Fruit fly (Drosophila melanogaster) whole organism, embryonic: ENCODE data around the gene CG12194.

Source experiments
- Blimp-1 ChIP-seq: fragments of 200-800 bp; sonication (Bioruptor generic); optimal IDR thresholded peaks from 3 replicates; lab custom pipeline; 2018; ENCODE audit warnings: missing biosample characterization, missing genetic modification characterization, mild to moderate bottlenecking, moderate library complexity, missing genetic modification reagents
- CG8765 ChIP-seq: fragments of 200-800 bp; sonication (Bioruptor generic); IDR thresholded peaks from 2 replicates; pipeline ENCODE4 v1.3.6; 2022; ENCODE audit warnings: missing biosample characterization, missing genetic modification characterization
- Doc2 ChIP-seq: fragments of 200-800 bp; sonication (Bioruptor generic); IDR thresholded peaks from 2 replicates; pipeline ENCODE4 v1.3.6; 2022; ENCODE audit warnings: missing biosample characterization, missing genetic modification characterization
- Ets65A ChIP-seq: fragments of 200-800 bp; sonication (Bioruptor generic); peaks from one replicate; lab custom pipeline; 2016; ENCODE audit warnings: missing biosample characterization, missing genetic modification characterization
- Med ChIP-seq: fragments of 200-800 bp; sonication (Bioruptor generic); peaks from one replicate; lab custom pipeline; 2016; ENCODE audit warnings: missing biosample characterization, missing genetic modification characterization, mild to moderate bottlenecking, inconsistent platforms, moderate library complexity
- NK7.1 ChIP-seq: fragments of 200-800 bp; sonication (Bioruptor generic); optimal IDR thresholded peaks from 3 replicates; lab custom pipeline; 2016; ENCODE audit warnings: missing biosample characterization, missing genetic modification characterization
- ash1 ChIP-seq: fragments of 200-800 bp; sonication (Bioruptor generic); optimal IDR thresholded peaks from 2 replicates; lab custom pipeline; 2018; ENCODE audit warnings: missing biosample characterization, mild to moderate bottlenecking, missing genetic modification characterization
- grau ChIP-seq: fragments of 200-800 bp; optimal IDR thresholded peaks from 3 replicates; lab custom pipeline; 2019; ENCODE audit warnings: missing biosample characterization, mild to moderate bottlenecking, missing genetic modification characterization, moderate library complexity
- inv ChIP-seq: fragments of 200-800 bp; sonication (Bioruptor generic); IDR thresholded peaks from 2 replicates; pipeline ENCODE4 v1.3.6; 2022; ENCODE audit warnings: missing biosample characterization, missing genetic modification characterization; ENCODE audit not compliant: partially characterized antibody
- sens ChIP-seq: fragments of 200-800 bp; sonication (Bioruptor generic); peaks from one replicate; lab custom pipeline; 2016; ENCODE audit warnings: missing biosample characterization, missing genetic modification characterization
- tll ChIP-seq, 2 experiments: fragments of 200-800 bp in 1 of 2; fragments of >200 bp in 1 of 2; sonication (Bioruptor generic) in 1 of 2; optimal IDR thresholded peaks; 2 replicates each; lab custom pipeline; 2017 to 2019; ENCODE audit warnings: missing biosample characterization in 2 of 2, missing genetic modification characterization in 2 of 2, mild to moderate bottlenecking in 1 of 2, moderate library complexity in 1 of 2
- twi ChIP-seq: fragments of 200-800 bp; optimal IDR thresholded peaks from 2 replicates; lab custom pipeline; 2019; ENCODE audit warnings: missing biosample characterization, mild to moderate bottlenecking, missing genetic modification characterization, moderate library complexity
- zen ChIP-seq: fragments of 200-800 bp; sonication (Bioruptor generic); optimal IDR thresholded peaks from 3 replicates; lab custom pipeline; 2018; ENCODE audit warnings: missing biosample characterization, mild to moderate bottlenecking, missing genetic modification characterization, moderate library complexity

The CG12194 gene

dm6 chr2L:4888541-4888940, 50.4 kb downstream of the CG12194 start:
- TF ChIP-seq CG8765 (GFP tag; lab: Robert Waterston, UW) (no peak), grau (tag; lab: Kevin White, UChicago) (peak; percentile 52), Med (GFP tag; lab: Kevin White, UChicago) (peak; percentile 56), Blimp-1 (no peak), sens (peak; percentile 20), ash1 (GFP tag; lab: Kevin White, UChicago) (no peak), inv (GFP tag; lab: Robert Waterston, UW) (no peak)
- TF ChIP-seq, all 482 proteins: peak for 3

DNA sequence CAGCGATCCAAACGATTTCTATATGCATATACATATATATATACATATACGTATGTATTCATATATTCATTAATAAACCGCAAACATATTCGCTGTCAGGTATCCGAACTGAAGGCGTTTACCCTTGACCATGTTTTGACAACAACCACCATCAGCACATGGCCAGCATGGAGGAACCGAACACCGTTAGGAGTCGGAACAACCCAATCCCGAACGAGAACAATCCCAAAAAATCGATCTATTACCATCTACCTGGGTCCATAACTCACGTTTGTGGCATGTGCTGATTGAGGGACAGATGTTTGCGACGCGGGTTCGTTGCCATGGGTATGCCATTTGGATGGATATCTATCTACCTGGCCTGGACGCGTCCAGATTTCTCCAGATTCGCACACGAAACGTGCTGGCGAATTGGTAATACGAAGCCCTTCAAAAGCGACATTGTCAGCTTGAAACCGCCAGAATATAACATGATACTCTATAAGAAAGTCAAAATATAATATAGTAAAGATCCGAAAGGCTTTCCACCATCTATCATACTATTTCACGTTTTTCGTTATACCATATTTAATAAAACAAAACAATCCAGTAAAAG, 51.4 kb downstream of the CG12194 start, which contains the start of gene CG15625:
TSS of gene CG15625 (plus strand) at position 545 of the 595 bp plus-strand sequence.
- TF ChIP-seq twi (tag; lab: Kevin White, UChicago) (peak; percentile 90), tll (GFP tag; optimal IDR thresholded peaks at IDR 0.05; lab: Kevin White, UChicago) (peak in 1 of 2 experiments; percentile 42), NK7.1 (GFP tag; lab: Kevin White, UChicago) (no peak), Ets65A (GFP tag; lab: Kevin White, UChicago) (peak; percentile 13), zen (peak; percentile 52), Doc2 (GFP tag; lab: Robert Waterston, UW) (no peak)
- TF ChIP-seq, all 482 proteins: peak for 4
